Fruit fly (Drosophila melanogaster) whole organism, embryonic: ENCODE measurements around the gene AsnRS.

Experiments used
- CG10543 ChIP-seq: fragments of 200-800 bp; sonication (Bioruptor generic); optimal IDR thresholded peaks from 3 replicates; lab custom pipeline; 2017; ENCODE audit warnings: missing biosample characterization, mild to moderate bottlenecking, missing genetic modification characterization, moderate library complexity
- CG11093 ChIP-seq: fragments of 200-800 bp; sonication (Bioruptor generic); IDR thresholded peaks from 3 replicates; pipeline ENCODE4 v1.3.6; 2022; ENCODE audit warnings: missing biosample characterization, missing genetic modification characterization
- CG11398 ChIP-seq: fragments of 200-800 bp; sonication (Bioruptor generic); optimal IDR thresholded peaks from 2 replicates; lab custom pipeline; 2016; ENCODE audit warnings: missing biosample characterization, missing genetic modification characterization
- CG11723 ChIP-seq: fragments of 200-800 bp; sonication (Bioruptor generic); optimal IDR thresholded peaks from 2 replicates; lab custom pipeline; 2017; ENCODE audit warnings: missing biosample characterization, mild to moderate bottlenecking, missing genetic modification characterization
- CG13123 ChIP-seq: fragments of 200-800 bp; sonication (Bioruptor generic); optimal IDR thresholded peaks from 2 replicates; lab custom pipeline; 2016; ENCODE audit warnings: missing biosample characterization, missing genetic modification characterization
- CG14710 ChIP-seq: fragments of 200-800 bp; sonication (Bioruptor generic); optimal IDR thresholded peaks from 3 replicates; lab custom pipeline; 2019; ENCODE audit warnings: missing biosample characterization, mild to moderate bottlenecking, missing genetic modification characterization, moderate library complexity
- CG18011 ChIP-seq: fragments of 200-800 bp; sonication (Bioruptor generic); optimal IDR thresholded peaks from 2 replicates; lab custom pipeline; 2017; ENCODE audit warnings: missing biosample characterization, missing genetic modification characterization, mild to moderate bottlenecking, moderate library complexity, missing genotype
- CG18262 ChIP-seq: fragments of 200-800 bp; optimal IDR thresholded peaks from 3 replicates; lab custom pipeline; 2019; ENCODE audit warnings: missing biosample characterization, mild to moderate bottlenecking, missing genetic modification characterization, moderate library complexity
- CG2116 ChIP-seq: fragments of 200-800 bp; sonication (Bioruptor generic); optimal IDR thresholded peaks from 3 replicates; lab custom pipeline; 2018; ENCODE audit warnings: missing biosample characterization, mild to moderate bottlenecking, missing genetic modification characterization
- CG3726 ChIP-seq: fragments of 200-800 bp; sonication (Bioruptor generic); IDR thresholded peaks from 3 replicates; pipeline ENCODE4, ENCODE4 v1.3.6; 2022; ENCODE audit warnings: missing biosample characterization, missing genetic modification characterization
- CG3838 ChIP-seq: fragments of 200-800 bp; sonication (Bioruptor generic); optimal IDR thresholded peaks from 3 replicates; lab custom pipeline; 2016; ENCODE audit warnings: missing biosample characterization, missing genetic modification characterization
- CG3995 ChIP-seq: fragments of 200-800 bp; sonication (Bioruptor generic); optimal IDR thresholded peaks from 3 replicates; lab custom pipeline; 2016; ENCODE audit warnings: missing biosample characterization, missing genetic modification characterization
- CG6254 ChIP-seq: fragments of 200-800 bp; sonication (Bioruptor generic); optimal IDR thresholded peaks from 3 replicates; lab custom pipeline; 2017; ENCODE audit warnings: mild to moderate bottlenecking, missing biosample characterization, missing genetic modification reagents, missing genetic modification characterization
- CG6765 ChIP-seq: fragments of 200-800 bp; sonication (Bioruptor generic); optimal IDR thresholded peaks from 3 replicates; lab custom pipeline; 2017; ENCODE audit warnings: missing biosample characterization, mild to moderate bottlenecking, missing genetic modification characterization
- CG7556 ChIP-seq: fragments of 200-800 bp; sonication (Bioruptor generic); optimal IDR thresholded peaks from 2 replicates; lab custom pipeline; 2017; ENCODE audit warnings: missing biosample characterization, mild to moderate bottlenecking, missing genetic modification characterization
- CG8359 ChIP-seq: fragments of 200-800 bp; sonication (Bioruptor generic); optimal IDR thresholded peaks from 2 replicates; lab custom pipeline; 2017; ENCODE audit warnings: missing biosample characterization, mild to moderate bottlenecking, missing genetic modification characterization, borderline replicate concordance
- CG8924 ChIP-seq: fragments of 200-800 bp; optimal IDR thresholded peaks from 3 replicates; lab custom pipeline; 2019; ENCODE audit warnings: missing biosample characterization, mild to moderate bottlenecking, missing genetic modification characterization, moderate library complexity
- CG9437 ChIP-seq: fragments of 200-800 bp; sonication (Bioruptor generic); optimal IDR thresholded peaks from 2 replicates; lab custom pipeline; 2018; ENCODE audit warnings: missing biosample characterization, mild to moderate bottlenecking, missing genetic modification characterization
- CG9797 ChIP-seq: fragments of 200-800 bp; sonication (Bioruptor generic); optimal IDR thresholded peaks from 3 replicates; lab custom pipeline; 2018; ENCODE audit warnings: missing biosample characterization, mild to moderate bottlenecking, missing genetic modification characterization
- Dfd ChIP-seq, 2 experiments: fragments of >200 bp; optimal IDR thresholded peaks; 2 replicates each; lab custom pipeline; 2017; ENCODE audit warnings: missing biosample characterization in 2 of 2, missing genetic modification characterization in 2 of 2
- Doc2 ChIP-seq: fragments of 200-800 bp; sonication (Bioruptor generic); IDR thresholded peaks from 2 replicates; pipeline ENCODE4 v1.3.6; 2022; ENCODE audit warnings: missing biosample characterization, missing genetic modification characterization
- HHEX ChIP-seq: fragments of 200-800 bp; sonication (Bioruptor generic); optimal IDR thresholded peaks from 3 replicates; lab custom pipeline; 2017; ENCODE audit warnings: missing biosample characterization, mild to moderate bottlenecking, missing genetic modification characterization, missing genetic modification reagents
- HLH4C ChIP-seq: fragments of 200-800 bp; sonication (Bioruptor generic); IDR thresholded peaks from 3 replicates; pipeline ENCODE4 v1.3.6; 2022; ENCODE audit warnings: missing biosample characterization, missing genetic modification characterization; ENCODE audit not compliant: partially characterized antibody
- MBD-R2 ChIP-seq: fragments of 200-800 bp; sonication (Bioruptor generic); IDR thresholded peaks from 2 replicates; pipeline ENCODE4 v1.3.6; 2022; ENCODE audit warnings: missing biosample characterization, missing genetic modification characterization
- MTF-1 ChIP-seq: fragments of 200-800 bp; sonication (Bioruptor generic); optimal IDR thresholded peaks from 2 replicates; lab custom pipeline; 2018; ENCODE audit warnings: missing biosample characterization, mild to moderate bottlenecking, missing genetic modification characterization, borderline replicate concordance
- Mad ChIP-seq: fragments of 200-800 bp; sonication (Bioruptor generic); optimal IDR thresholded peaks from 2 replicates; lab custom pipeline; 2016; ENCODE audit warnings: missing biosample characterization, missing genetic modification characterization
- Max ChIP-seq: fragments of 200-800 bp; sonication (Bioruptor generic); optimal IDR thresholded peaks from 2 replicates; lab custom pipeline; 2016; ENCODE audit warnings: missing biosample characterization, mild to moderate bottlenecking, missing genetic modification characterization
- PHDP ChIP-seq: fragments of 200-800 bp; sonication (Bioruptor generic); optimal IDR thresholded peaks from 3 replicates; lab custom pipeline; 2018; ENCODE audit warnings: missing biosample characterization, mild to moderate bottlenecking, missing genetic modification characterization, moderate library complexity
- Six4 ChIP-seq: fragments of 200-800 bp; sonication (Bioruptor generic); optimal IDR thresholded peaks from 2 replicates; lab custom pipeline; 2016; ENCODE audit warnings: missing biosample characterization, missing genetic modification characterization
- Xbp1 ChIP-seq: fragments of 200-800 bp; sonication (Bioruptor generic); optimal IDR thresholded peaks from 3 replicates; lab custom pipeline; 2016; ENCODE audit warnings: missing biosample characterization, mild to moderate bottlenecking, missing genetic modification characterization
- YL-1 ChIP-seq: fragments of 200-800 bp; sonication (Bioruptor generic); optimal IDR thresholded peaks from 3 replicates; lab custom pipeline; 2017; ENCODE audit warnings: missing biosample characterization, mild to moderate bottlenecking, missing genetic modification characterization
- bab2 ChIP-seq: fragments of 200-800 bp; sonication (Bioruptor generic); optimal IDR thresholded peaks from 2 replicates; lab custom pipeline; 2016; ENCODE audit warnings: missing biosample characterization, missing genetic modification characterization
- bbx ChIP-seq: fragments of 200-800 bp; sonication (Bioruptor generic); IDR thresholded peaks from 2 replicates; pipeline ENCODE4 v1.3.6; 2022; ENCODE audit warnings: missing biosample characterization, missing genetic modification characterization; ENCODE audit not compliant: partially characterized antibody
- bowl ChIP-seq: fragments of 200-800 bp; sonication (Bioruptor generic); IDR thresholded peaks from 2 replicates; pipeline ENCODE4 v1.3.6; 2022; ENCODE audit warnings: missing biosample characterization, missing genetic modification characterization
- bsh ChIP-seq, 2 experiments: fragments of 200-800 bp; sonication (Bioruptor generic); optimal IDR thresholded peaks; 2 replicates each; lab custom pipeline; 2017 to 2018; ENCODE audit warnings: mild to moderate bottlenecking in 2 of 2, missing biosample characterization in 2 of 2, missing genetic modification characterization in 2 of 2, moderate library complexity in 1 of 2
- cad ChIP-seq: fragments of >200 bp; optimal IDR thresholded peaks from 2 replicates; lab custom pipeline; 2017; ENCODE audit warnings: missing biosample characterization, missing genetic modification characterization
- chif ChIP-seq, 2 experiments: fragments of 200-800 bp; sonication (Bioruptor generic); optimal IDR thresholded peaks; 3 replicates each; lab custom pipeline; 2016; ENCODE audit warnings: missing biosample characterization in 2 of 2, missing genetic modification characterization in 2 of 2
- exex ChIP-seq: fragments of 200-800 bp; sonication (Bioruptor generic); optimal IDR thresholded peaks from 4 replicates; lab custom pipeline; 2018; ENCODE audit warnings: missing biosample characterization, mild to moderate bottlenecking, missing genetic modification characterization, moderate library complexity
- ftz-f1 ChIP-seq: fragments of 200-800 bp; sonication (Bioruptor generic); optimal IDR thresholded peaks from 2 replicates; lab custom pipeline; 2016; ENCODE audit warnings: missing biosample characterization, missing genetic modification characterization
- gfzf ChIP-seq: fragments of 200-800 bp; sonication (Bioruptor generic); optimal IDR thresholded peaks from 2 replicates; lab custom pipeline; 2016; ENCODE audit warnings: missing biosample characterization, mild to moderate bottlenecking, missing genetic modification characterization, moderate library complexity
- gro ChIP-seq: fragments of 200-800 bp; sonication (Bioruptor generic); optimal IDR thresholded peaks from 2 replicates; lab custom pipeline; 2016; ENCODE audit warnings: missing biosample characterization, missing genetic modification characterization
- ken ChIP-seq: fragments of 200-800 bp; sonication (Bioruptor generic); IDR thresholded peaks from 3 replicates; pipeline ENCODE4 v1.3.6; 2022; ENCODE audit warnings: missing biosample characterization, missing genetic modification characterization
- luna ChIP-seq: fragments of 200-800 bp; sonication (Bioruptor generic); optimal IDR thresholded peaks from 2 replicates; lab custom pipeline; 2016; ENCODE audit warnings: missing biosample characterization, missing genetic modification characterization
- oc ChIP-seq: fragments of 200-800 bp; sonication (Bioruptor generic); optimal IDR thresholded peaks from 2 replicates; lab custom pipeline; 2018; ENCODE audit warnings: missing biosample characterization, mild to moderate bottlenecking, missing genetic modification characterization, moderate library complexity
- otp ChIP-seq: fragments of 200-800 bp; sonication (Bioruptor generic); IDR thresholded peaks from 3 replicates; pipeline ENCODE4, ENCODE4 v1.3.6; 2022; ENCODE audit warnings: missing biosample characterization, missing genetic modification characterization
- ro ChIP-seq: fragments of 200-800 bp; sonication (Bioruptor generic); IDR thresholded peaks from 2 replicates; pipeline ENCODE4 v1.3.6; 2022; ENCODE audit warnings: missing biosample characterization, missing genetic modification characterization
- run ChIP-seq: fragments of 200-800 bp; sonication (Bioruptor generic); optimal IDR thresholded peaks from 3 replicates; lab custom pipeline; 2018; ENCODE audit warnings: missing biosample characterization, mild to moderate bottlenecking, missing genetic modification characterization
- sisA ChIP-seq: fragments of 200-800 bp; sonication (Bioruptor generic); IDR thresholded peaks from 2 replicates; pipeline ENCODE4 v1.3.6; 2022; ENCODE audit warnings: missing biosample characterization, missing genetic modification characterization
- slou ChIP-seq: fragments of 200-800 bp; sonication (Bioruptor generic); optimal IDR thresholded peaks from 3 replicates; lab custom pipeline; 2016; ENCODE audit warnings: missing biosample characterization, missing genetic modification characterization
- wdn ChIP-seq: fragments of 200-800 bp; sonication (Bioruptor generic); IDR thresholded peaks from 2 replicates; pipeline ENCODE4 v1.3.6; 2022; ENCODE audit warnings: missing biosample characterization, missing genetic modification characterization

Gene AsnRS

dm6 chr2L:19181153-19181892 is 49.6 kb upstream of the AsnRS start, which contains the start of gene CG17568 (continued):
- TF ChIP-seq CG6765 (GFP tag; lab: Kevin White, UChicago) (no peak), Max (GFP tag; lab: Kevin White, UChicago) (no peak), chif (GFP tag; optimal IDR thresholded peaks at IDR 0.05; lab: Kevin White, UChicago) (no peak), Dfd (GFP tag; optimal IDR thresholded peaks at IDR 0.05; lab: Kevin White, UChicago) (no peak), CG6254 (GFP tag; lab: Kevin White, UChicago) (peak; percentile 81), bowl (no peak), CG9797 (GFP tag; lab: Kevin White, UChicago) (peak; percentile 67), exex (tag; lab: Kevin White, UChicago) (no peak), slou (GFP tag; lab: Kevin White, UChicago) (no peak), gro (GFP tag; lab: Kevin White, UChicago) (peak; percentile 35), CG7556 (GFP tag; lab: Kevin White, UChicago) (no peak), bsh (GFP tag; optimal IDR thresholded peaks at IDR 0.05; lab: Kevin White, UChicago) (no peak), ro (GFP tag; lab: Robert Waterston, UW) (no peak), PHDP (tag; lab: Kevin White, UChicago) (no peak), CG11398 (GFP tag; lab: Kevin White, UChicago) (no peak), CG8359 (GFP tag; lab: Kevin White, UChicago) (no peak), otp (GFP tag; lab: Robert Waterston, UW) (no peak), CG2116 (no peak), HHEX (GFP tag; lab: Kevin White, UChicago) (no peak), CG8924 (tag; lab: Kevin White, UChicago) (no peak), CG3995 (GFP tag; lab: Kevin White, UChicago) (no peak), gfzf (GFP tag; lab: Kevin White, UChicago) (peak; percentile 84), CG3726 (GFP tag; lab: Robert Waterston, UW) (no peak), CG14710 (tag; lab: Kevin White, UChicago) (peak; percentile 18), sisA (GFP tag; lab: Robert Waterston, UW) (no peak), YL-1 (GFP tag; lab: Kevin White, UChicago) (peak; percentile 42), Doc2 (GFP tag; lab: Robert Waterston, UW) (no peak), CG11723 (GFP tag; lab: Kevin White, UChicago) (no peak), oc (tag; lab: Kevin White, UChicago) (no peak), CG9437 (GFP tag; lab: Kevin White, UChicago) (no peak), run (tag; lab: Kevin White, UChicago) (no peak), MTF-1 (GFP tag; lab: Kevin White, UChicago) (no peak), Mad (GFP tag; lab: Kevin White, UChicago) (no peak), CG18011 (GFP tag; lab: Kevin White, UChicago) (no peak), Six4 (GFP tag; lab: Kevin White, UChicago) (no peak), CG10543 (no peak), cad (GFP tag; lab: Kevin White, UChicago) (no peak), CG18262 (peak; percentile 14), bbx (no peak), CG3838 (no peak), CG11093 (GFP tag; lab: Robert Waterston, UW) (no peak), HLH4C (GFP tag; lab: Robert Waterston, UW) (no peak), ken (GFP tag; lab: Robert Waterston, UW) (no peak), wdn (no peak), MBD-R2 (GFP tag; lab: Robert Waterston, UW) (peak; percentile 91), bab2 (GFP tag; lab: Kevin White, UChicago) (peak; percentile 6), ftz-f1 (GFP tag; lab: Kevin White, UChicago) (no peak), luna (no peak), CG13123 (GFP tag; lab: Kevin White, UChicago) (no peak), Xbp1 (GFP tag; lab: Kevin White, UChicago) (peak; percentile 21)
